Worm (Caenorhabditis elegans) whole organism, mixed stage, embryonic: ENCODE data around the gene mdf-2.

Source experiments
- M03D4.4 ChIP-seq: sonication (generic microtip); optimal IDR thresholded peaks from 2 replicates; lab custom pipeline; 2017; ENCODE audit warnings: mild to moderate bottlenecking, missing genetic modification characterization, missing compliant biosample characterization
- bed-3 ChIP-seq: fragments of 200-800 bp; sonication (Bioruptor generic); optimal IDR thresholded peaks from 3 replicates; lab custom pipeline; 2018; ENCODE audit warnings: mild to moderate bottlenecking, missing genetic modification characterization, moderate library complexity, missing compliant biosample characterization
- blmp-1 ChIP-seq: fragments of 150-350 bp; optimal IDR thresholded peaks from 2 replicates; lab custom pipeline; 2014; ENCODE audit warnings: missing biosample characterization, missing genetic modification characterization
- ceh-39 ChIP-seq: fragments of 150-350 bp; optimal IDR thresholded peaks from 2 replicates; lab custom pipeline; 2014; ENCODE audit warnings: missing biosample characterization, missing genetic modification characterization
- ceh-43 ChIP-seq: fragments of 200-800 bp; sonication (Bioruptor generic); optimal IDR thresholded peaks from 2 replicates; lab custom pipeline; 2018; ENCODE audit warnings: mild to moderate bottlenecking, missing genetic modification characterization, moderate library complexity, missing compliant biosample characterization
- ceh-83 ChIP-seq: fragments of 200-800 bp; sonication (Bioruptor generic); optimal IDR thresholded peaks from 2 replicates; lab custom pipeline; 2018; ENCODE audit warnings: mild to moderate bottlenecking, missing genetic modification characterization, missing compliant biosample characterization
- ces-1 ChIP-seq: fragments of 150-350 bp; optimal IDR thresholded peaks from 2 replicates; lab custom pipeline; 2014; ENCODE audit warnings: missing biosample characterization, missing genetic modification reagents, missing genetic modification characterization
- cnd-1 ChIP-seq: fragments of 200-800 bp; sonication (Bioruptor generic); optimal IDR thresholded peaks from 2 replicates; lab custom pipeline; 2018; ENCODE audit warnings: mild to moderate bottlenecking, missing genetic modification characterization, missing compliant biosample characterization
- drap-1 ChIP-seq: fragments of 200-800 bp; sonication (Bioruptor generic); optimal IDR thresholded peaks from 3 replicates; lab custom pipeline; 2018; ENCODE audit warnings: mild to moderate bottlenecking, missing genetic modification characterization, missing compliant biosample characterization
- elt-1 ChIP-seq: sonication (generic microtip); optimal IDR thresholded peaks from 2 replicates; lab custom pipeline; 2017; ENCODE audit warnings: missing genetic modification characterization, mild to moderate bottlenecking, missing compliant biosample characterization, antibody characterized with exemption, moderate library complexity, borderline replicate concordance; ENCODE audit not compliant: insufficient read depth
- elt-3 ChIP-seq: fragments of 150-350 bp; optimal IDR thresholded peaks from 2 replicates; lab custom pipeline; 2014; ENCODE audit warnings: missing biosample characterization, missing genetic modification characterization
- flh-1 ChIP-seq: fragments of 200-800 bp; sonication (Bioruptor generic); optimal IDR thresholded peaks from 2 replicates; lab custom pipeline; 2018; ENCODE audit warnings: mild to moderate bottlenecking, missing genetic modification characterization, moderate library complexity, missing compliant biosample characterization
- ham-2 ChIP-seq: fragments of 200-800 bp; sonication (Bioruptor generic); optimal IDR thresholded peaks from 2 replicates; lab custom pipeline; 2018; ENCODE audit warnings: mild to moderate bottlenecking, missing genetic modification characterization, missing compliant biosample characterization
- hlh-1 ChIP-seq: fragments of 150-350 bp; optimal IDR thresholded peaks from 2 replicates; lab custom pipeline; 2014; ENCODE audit warnings: missing biosample characterization, missing genetic modification reagents, missing genetic modification characterization
- lin-13 ChIP-seq: fragments of 150-350 bp; optimal IDR thresholded peaks from 2 replicates; lab custom pipeline; 2014; ENCODE audit warnings: missing biosample characterization, missing genetic modification characterization
- lin-32 ChIP-seq: fragments of 200-800 bp; sonication (Bioruptor generic); optimal IDR thresholded peaks from 2 replicates; lab custom pipeline; 2018; ENCODE audit warnings: mild to moderate bottlenecking, missing genetic modification characterization, missing compliant biosample characterization
- lsy-2 ChIP-seq: fragments of 150-350 bp; optimal IDR thresholded peaks from 2 replicates; lab custom pipeline; 2014; ENCODE audit warnings: missing biosample characterization, missing genetic modification characterization
- mab-5 ChIP-seq: fragments of 150-350 bp; optimal IDR thresholded peaks from 2 replicates; lab custom pipeline; 2014; ENCODE audit warnings: missing biosample characterization, missing genetic modification characterization
- mep-1 ChIP-seq: fragments of 150-350 bp; optimal IDR thresholded peaks from 2 replicates; lab custom pipeline; 2017; ENCODE audit warnings: missing biosample characterization, missing genetic modification reagents, missing genetic modification characterization, inconsistent platforms
- mls-2 ChIP-seq: sonication (generic microtip); optimal IDR thresholded peaks from 2 replicates; lab custom pipeline; 2016; ENCODE audit warnings: mild to moderate bottlenecking, missing genetic modification characterization, moderate library complexity, missing compliant biosample characterization
- nhr-12 ChIP-seq: fragments of 150-350 bp; optimal IDR thresholded peaks from 2 replicates; lab custom pipeline; 2014; ENCODE audit warnings: missing biosample characterization, missing genetic modification characterization
- nhr-2 ChIP-seq: fragments of 150-350 bp; optimal IDR thresholded peaks from 2 replicates; lab custom pipeline; 2014; ENCODE audit warnings: missing biosample characterization, missing genetic modification characterization
- nhr-237 ChIP-seq: fragments of 150-350 bp; optimal IDR thresholded peaks from 2 replicates; lab custom pipeline; 2014; ENCODE audit warnings: missing biosample characterization, missing genetic modification characterization
- nhr-28 ChIP-seq: fragments of 150-350 bp; optimal IDR thresholded peaks from 2 replicates; lab custom pipeline; 2014; ENCODE audit warnings: missing biosample characterization, missing genetic modification characterization
- nhr-76 ChIP-seq: sonication (generic microtip); optimal IDR thresholded peaks from 2 replicates; lab custom pipeline; 2017; ENCODE audit warnings: missing biosample characterization, missing genetic modification characterization
- pha-4 ChIP-seq: fragments of 150-350 bp; optimal IDR thresholded peaks from 2 replicates; lab custom pipeline; 2018; ENCODE audit warnings: missing biosample characterization, missing genetic modification reagents, missing genetic modification characterization
- sem-2 ChIP-seq: fragments of 200-800 bp; sonication (Bioruptor generic); optimal IDR thresholded peaks from 2 replicates; lab custom pipeline; 2018; ENCODE audit warnings: mild to moderate bottlenecking, missing genetic modification characterization, missing compliant biosample characterization
- snpc-4 ChIP-seq: fragments of 150-350 bp; optimal IDR thresholded peaks from 2 replicates; lab custom pipeline; 2014; ENCODE audit warnings: missing biosample characterization, missing genetic modification characterization
- sptf-1 ChIP-seq: sonication (generic microtip); optimal IDR thresholded peaks from 2 replicates; lab custom pipeline; 2017; ENCODE audit warnings: mild to moderate bottlenecking, missing genetic modification characterization, moderate library complexity, missing compliant biosample characterization
- tbx-8 ChIP-seq: fragments of 200-800 bp; sonication (Bioruptor generic); optimal IDR thresholded peaks from 2 replicates; lab custom pipeline; 2018; ENCODE audit warnings: mild to moderate bottlenecking, missing genetic modification characterization, moderate library complexity, missing compliant biosample characterization
- unc-120 ChIP-seq: sonication (generic microtip); optimal IDR thresholded peaks from 2 replicates; lab custom pipeline; 2017; ENCODE audit warnings: missing genetic modification characterization, missing compliant biosample characterization; ENCODE audit not compliant: poor library complexity, severe bottlenecking
- unc-39 ChIP-seq: fragments of 150-350 bp; optimal IDR thresholded peaks from 2 replicates; lab custom pipeline; 2014; ENCODE audit warnings: missing biosample characterization, missing genetic modification characterization
- unc-62 ChIP-seq: fragments of 150-350 bp; optimal IDR thresholded peaks from 2 replicates; lab custom pipeline; 2014; ENCODE audit warnings: missing biosample characterization, missing genetic modification reagents, missing genetic modification characterization
- zip-8 ChIP-seq: fragments of 150-350 bp; optimal IDR thresholded peaks from 2 replicates; lab custom pipeline; 2014; ENCODE audit warnings: missing biosample characterization, missing genetic modification characterization
- ztf-11 ChIP-seq: fragments of 150-350 bp; optimal IDR thresholded peaks from 2 replicates; lab custom pipeline; 2014; ENCODE audit warnings: missing biosample characterization, missing genetic modification characterization

mdf-2 gene

ce11 chrIV:2642054-2642453 is 1.1 kb upstream of the mdf-2 start:
- TF ChIP-seq mep-1 (no peak), ceh-43 (GFP tag; lab: Kevin White, UChicago) (no peak), pha-4 (no peak)

DNA sequence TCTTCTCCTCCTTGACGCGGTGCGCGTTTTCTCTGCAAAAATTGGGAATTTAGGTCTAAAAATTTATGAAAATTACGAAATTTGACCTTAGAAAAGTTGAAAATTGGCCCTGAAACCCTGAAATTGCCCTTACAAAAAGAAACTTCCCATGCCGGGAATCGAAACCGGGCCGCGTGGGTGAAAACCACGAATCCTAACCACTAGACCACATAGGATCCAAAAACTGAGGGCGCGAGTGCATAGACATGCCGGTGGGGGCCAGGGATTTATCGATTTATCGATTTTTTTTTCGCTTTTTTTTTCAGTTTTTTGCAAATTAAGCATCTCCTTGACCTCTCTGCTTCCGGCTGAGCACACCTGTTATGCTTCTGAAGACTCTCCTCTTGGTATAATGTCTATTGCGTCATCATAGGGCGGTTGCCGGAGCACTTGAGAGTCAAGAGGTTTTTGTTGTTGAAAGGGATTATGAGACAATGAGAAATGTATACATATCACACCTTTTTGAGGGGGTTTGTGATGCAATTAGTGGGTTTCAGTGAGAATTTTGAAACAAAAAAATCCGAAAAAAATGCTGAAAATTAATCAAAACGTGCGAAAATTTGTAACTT is 1.2 kb downstream of the mdf-2 start:
- no peak for TF ChIP-seq elt-3 (tag; lab: Kevin White, UChicago)
- peak; percentile 49 for TF ChIP-seq unc-120 (tag; lab: Kevin White, UChicago)
- TF ChIP-seq ztf-11 (tag; lab: Kevin White, UChicago), result no peak
- TF ChIP-seq hlh-1 (tag; lab: Kevin White, UChicago), result no peak
- TF ChIP-seq cnd-1 (tag; lab: Kevin White, UChicago), result peak; percentile 11
- TF ChIP-seq unc-39 (tag; lab: Kevin White, UChicago), result no peak
- peak; percentile 7 for TF ChIP-seq tbx-8 (GFP tag; lab: Kevin White, UChicago)
- TF ChIP-seq drap-1, result peak; percentile 25
- no peak for TF ChIP-seq nhr-237
- TF ChIP-seq bed-3, result peak; percentile 50
- no peak for TF ChIP-seq mab-5
- no peak for TF ChIP-seq ces-1 (GFP tag; lab: Kevin White, UChicago)
- TF ChIP-seq M03D4.4 (tag; lab: Kevin White, UChicago), result peak; percentile 52
- no peak for TF ChIP-seq nhr-12
- TF ChIP-seq elt-1 (tag; lab: Kevin White, UChicago), result no peak
- no peak for TF ChIP-seq snpc-4 (tag; lab: Kevin White, UChicago)
- peak; percentile 90 for TF ChIP-seq nhr-2 (tag; lab: Kevin White, UChicago)
- peak; percentile 90 for TF ChIP-seq zip-8 (tag; lab: Kevin White, UChicago)
- no peak for TF ChIP-seq ceh-39 (tag; lab: Kevin White, UChicago)
- peak; percentile 19 for TF ChIP-seq lin-32
- TF ChIP-seq blmp-1 (tag; lab: Kevin White, UChicago), result no peak
- no peak for TF ChIP-seq pha-4
- no peak for TF ChIP-seq nhr-28 (tag; lab: Kevin White, UChicago)
- no peak for TF ChIP-seq nhr-76 (tag; lab: Kevin White, UChicago)
- no peak for TF ChIP-seq lsy-2 (tag; lab: Kevin White, UChicago)
- TF ChIP-seq sptf-1 (tag; lab: Kevin White, UChicago), result peak; percentile 83
- TF ChIP-seq ham-2 (GFP tag; lab: Kevin White, UChicago), result peak; percentile 35
- TF ChIP-seq ceh-83 (GFP tag; lab: Kevin White, UChicago), result peak; percentile 72
- TF ChIP-seq unc-62 (GFP tag; lab: Kevin White, UChicago), result no peak
- TF ChIP-seq sem-2, result peak; percentile 58
- TF ChIP-seq flh-1 (GFP tag; lab: Kevin White, UChicago), result peak; percentile 13
- peak; percentile 59 for TF ChIP-seq mls-2
- TF ChIP-seq ceh-43 (GFP tag; lab: Kevin White, UChicago), result no peak
- no peak for TF ChIP-seq mep-1
- no peak for TF ChIP-seq lin-13
- TF ChIP-seq, all 35 proteins: peak for 15

ce11 chrIV:2634992-2635391 is 5.9 kb downstream of the mdf-2 start:
- peak; percentile 53 for TF ChIP-seq nhr-2 (tag; lab: Kevin White, UChicago)
- TF ChIP-seq unc-62 (GFP tag; lab: Kevin White, UChicago), result no peak
- peak; percentile 60 for TF ChIP-seq lsy-2 (tag; lab: Kevin White, UChicago)
- TF ChIP-seq zip-8 (tag; lab: Kevin White, UChicago), result peak; percentile 34

DNA sequence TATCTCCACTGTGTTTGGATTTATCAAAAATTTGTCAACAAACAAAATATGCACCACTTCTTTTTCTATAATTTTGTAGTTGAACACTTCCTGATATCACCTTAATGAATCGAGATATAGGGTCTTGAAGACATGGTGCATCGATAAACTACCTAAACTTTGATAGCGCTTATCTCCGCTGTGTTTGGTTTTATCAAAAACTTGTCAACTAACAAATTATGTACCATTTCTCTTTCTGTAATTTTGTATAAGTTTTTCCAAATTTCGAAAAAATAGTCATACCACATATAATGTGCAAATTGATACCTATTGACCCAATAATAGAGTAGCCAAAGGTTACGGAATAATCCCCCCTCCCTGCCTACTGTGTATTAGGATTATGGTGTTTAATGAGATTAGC is 10.8 kb downstream of the mdf-2 start:
- TF ChIP-seq flh-1 (GFP tag; lab: Kevin White, UChicago) (no peak), lsy-2 (tag; lab: Kevin White, UChicago) (no peak), zip-8 (tag; lab: Kevin White, UChicago) (no peak), nhr-2 (tag; lab: Kevin White, UChicago) (peak; percentile 30)
